Fruit fly (Drosophila melanogaster): Measurements from ENCODE around the gene CG12071.

DNA sequence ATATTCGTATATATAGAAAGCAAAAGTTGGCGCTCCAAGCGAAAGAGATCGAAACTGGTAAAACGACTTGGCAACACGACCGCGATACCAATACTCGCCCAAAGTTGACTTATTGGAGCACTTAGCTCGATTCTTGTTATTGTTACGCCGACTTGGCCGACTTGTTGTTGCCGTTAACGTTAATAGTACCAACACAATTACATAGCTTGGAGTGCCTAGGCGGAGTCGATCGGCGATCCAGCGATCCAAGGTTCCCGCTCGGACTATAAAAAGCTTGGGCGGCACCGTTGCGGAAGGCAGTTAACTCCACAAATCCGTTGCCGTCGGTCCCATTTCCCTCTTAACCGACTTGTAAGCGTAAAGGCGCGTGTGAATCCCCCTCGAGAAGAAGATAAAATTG, 13.6 kb downstream of the CG12071 start, which contains the start of gene Cpr100A:
- TF ChIP-seq CG8478 (optimal IDR thresholded peaks at IDR 0.05), result no peak
- TF ChIP-seq Nf-YC (tag; optimal IDR thresholded peaks at IDR 0.05), result no peak
- TF ChIP-seq CG1832 (GFP tag; optimal IDR thresholded peaks at IDR 0.05), result no peak
- TF ChIP-seq CG6654 (GFP tag; optimal IDR thresholded peaks at IDR 0.05), result no peak
